Worm (Caenorhabditis elegans) whole organism, L4 larva: ENCODE data around the gene otpl-1.

Source experiments
- D1046.2 ChIP-seq: fragments of 200-800 bp; sonication (Bioruptor generic); IDR thresholded peaks from 2 replicates; pipeline ENCODE4 v1.3.6; 2022; ENCODE audit warnings: missing genetic modification characterization, missing compliant biosample characterization
- F37D6.2 ChIP-seq: sonication (generic microtip); optimal IDR thresholded peaks from 2 replicates; lab custom pipeline; 2016; ENCODE audit warnings: mild to moderate bottlenecking, missing genetic modification characterization, missing compliant biosample characterization
- ceh-28 ChIP-seq: fragments of 150-350 bp; optimal IDR thresholded peaks from 2 replicates; lab custom pipeline; 2014; ENCODE audit warnings: missing biosample characterization, missing genetic modification reagents, missing genetic modification characterization
- ces-1 ChIP-seq: fragments of 150-350 bp; sonication (generic microtip); optimal IDR thresholded peaks from 4 replicates; lab custom pipeline; 2014; ENCODE audit warnings: missing biosample characterization, missing genetic modification reagents, missing genetic modification characterization
- daf-8 ChIP-seq: fragments of 200-800 bp; sonication (Bioruptor generic); IDR thresholded peaks from 2 replicates; pipeline ENCODE4 v1.3.6; 2022; ENCODE audit warnings: missing genetic modification characterization, missing compliant biosample characterization
- fos-1 ChIP-seq: fragments of 150-350 bp; optimal IDR thresholded peaks from 2 replicates; lab custom pipeline; 2014; ENCODE audit warnings: missing biosample characterization, missing genetic modification characterization
- hlh-30 ChIP-seq: sonication (generic microtip); optimal IDR thresholded peaks from 2 replicates; lab custom pipeline; 2017; ENCODE audit warnings: antibody characterized with exemption, mild to moderate bottlenecking, missing genetic modification characterization, missing compliant biosample characterization; ENCODE audit not compliant: insufficient read depth
- lin-1 ChIP-seq: fragments of 200-800 bp; sonication (Bioruptor generic); IDR thresholded peaks from 2 replicates; pipeline ENCODE4 v1.3.6; 2022; ENCODE audit warnings: missing genetic modification reagents, missing genetic modification characterization, missing compliant biosample characterization
- nhr-76 ChIP-seq: fragments of 150-350 bp; optimal IDR thresholded peaks from 2 replicates; lab custom pipeline; 2014; ENCODE audit warnings: missing biosample characterization, missing genetic modification characterization
- nhr-77 ChIP-seq: fragments of 150-350 bp; optimal IDR thresholded peaks from 2 replicates; lab custom pipeline; 2014; ENCODE audit warnings: missing biosample characterization, missing genetic modification characterization
- snpc-4 ChIP-seq: fragments of 150-350 bp; optimal IDR thresholded peaks from 2 replicates; lab custom pipeline; 2014; ENCODE audit warnings: missing biosample characterization, missing genetic modification characterization
- unc-39 ChIP-seq: sonication (generic microtip); optimal IDR thresholded peaks from 2 replicates; lab custom pipeline; 2017; ENCODE audit warnings: missing biosample characterization, missing genetic modification characterization
- zag-1 ChIP-seq: fragments of 150-350 bp; optimal IDR thresholded peaks from 2 replicates; lab custom pipeline; 2014; ENCODE audit warnings: missing biosample characterization, missing genetic modification characterization
- zfp-2 ChIP-seq: sonication (generic microtip); optimal IDR thresholded peaks from 2 replicates; lab custom pipeline; 2016; ENCODE audit warnings: mild to moderate bottlenecking, missing genetic modification characterization, missing compliant biosample characterization

- TF ChIP-seq lin-1 (no peak), F37D6.2 (no peak), D1046.2 (GFP tag; lab: Robert Waterston, UW) (no peak), nhr-76 (tag; lab: Kevin White, UChicago) (no peak), snpc-4 (tag; lab: Kevin White, UChicago) (no peak), unc-39 (no peak), zag-1 (tag; lab: Kevin White, UChicago) (no peak), ces-1 (GFP tag; lab: Kevin White, UChicago) (no peak), fos-1 (tag; lab: Kevin White, UChicago) (no peak), daf-8 (GFP tag; lab: Robert Waterston, UW) (no peak), nhr-77 (tag; lab: Kevin White, UChicago) (no peak), hlh-30 (tag; lab: Kevin White, UChicago) (no peak), zfp-2 (tag; lab: Kevin White, UChicago) (no peak), ceh-28 (tag; lab: Kevin White, UChicago) (no peak)
Observed at ce11 chrIV:3570612-3571011, 1.8 kb downstream of the otpl-1 start.
